Worm (Caenorhabditis elegans): ENCODE results near the gene srx-8.

DNA sequence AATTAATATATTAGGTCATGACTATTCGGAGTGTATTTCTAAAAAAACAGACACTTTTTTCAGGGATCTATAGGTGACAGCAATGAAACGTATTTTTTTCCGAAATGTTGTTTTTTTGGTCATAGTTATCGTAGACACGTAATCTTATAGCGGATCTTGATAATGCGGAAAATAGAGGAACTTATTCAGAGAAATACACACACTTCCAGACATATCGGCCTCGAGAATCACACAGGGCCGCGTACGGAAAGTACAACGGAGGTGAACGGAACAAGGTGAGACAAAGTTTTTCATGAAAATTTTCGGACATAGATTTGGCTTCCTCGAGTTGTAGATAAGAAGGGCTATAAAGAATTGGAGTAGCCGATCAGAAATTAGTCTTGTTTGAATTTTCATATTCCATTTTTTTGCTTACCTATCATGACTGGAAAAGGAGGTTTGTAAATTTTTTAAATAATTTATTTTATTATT is 16.9 kb downstream of the srx-8 start, which contains the start of gene nhr-155:
- TF ChIP-seq hmg-4 (GFP tag; optimal IDR thresholded peaks at IDR 0.05) = no peak
- TF ChIP-seq sea-1 (GFP tag; conservative IDR thresholded peaks at IDR 0.05) = no peak
- no peak for TF ChIP-seq ama-1 (optimal IDR thresholded peaks at IDR 0.05)
- TF ChIP-seq aly-1 (tag; optimal IDR thresholded peaks at IDR 0.05) = no peak
